Worm (Caenorhabditis elegans): ENCODE measurements around the gene T05E12.6.

T05E12.6 gene

ce11 chrV:17079795-17080194 is 9.4 kb downstream of the T05E12.6 start, which contains the start of gene srw-20:
Gene srw-20, minus strand, starts transcription at chrV:17079895.
- no peak for TF ChIP-seq unc-62 (GFP tag; optimal IDR thresholded peaks at IDR 0.05)
- no peak for TF ChIP-seq ama-1 (optimal IDR thresholded peaks at IDR 0.05)
- TF ChIP-seq daf-12 (tag; optimal IDR thresholded peaks at IDR 0.05) = no peak
- TF ChIP-seq nhr-28 (tag; optimal IDR thresholded peaks at IDR 0.05) = no peak
- TF ChIP-seq pha-4 (tag; optimal IDR thresholded peaks at IDR 0.05) = no peak
- no peak for TF ChIP-seq tbx-2 (tag; optimal IDR thresholded peaks at IDR 0.05)
- no peak for TF ChIP-seq elt-3 (tag; optimal IDR thresholded peaks at IDR 0.05)
- TF ChIP-seq pqm-1 (tag; optimal IDR thresholded peaks at IDR 0.05) = no peak

- TF ChIP-seq R02D3.7 (tag; optimal IDR thresholded peaks at IDR 0.05) (no peak), nhr-12 (tag; optimal IDR thresholded peaks at IDR 0.05) (no peak), tbx-2 (tag; optimal IDR thresholded peaks at IDR 0.05) (no peak), jun-1 (tag; optimal IDR thresholded peaks at IDR 0.05) (no peak), ceh-28 (tag; optimal IDR thresholded peaks at IDR 0.05) (no peak), skn-1 (tag; optimal IDR thresholded peaks at IDR 0.05) (no peak), ceh-82 (tag; optimal IDR thresholded peaks at IDR 0.05) (no peak), nhr-25 (tag; optimal IDR thresholded peaks at IDR 0.05) (no peak), zag-1 (tag; optimal IDR thresholded peaks at IDR 0.05) (no peak), ztf-11 (tag; optimal IDR thresholded peaks at IDR 0.05) (no peak), lin-39 (tag; optimal IDR thresholded peaks at IDR 0.05) (no peak), mdl-1 (tag; optimal IDR thresholded peaks at IDR 0.05) (no peak), nhr-67 (tag; optimal IDR thresholded peaks at IDR 0.05) (no peak), pha-4 (tag; optimal IDR thresholded peaks at IDR 0.05) (no peak), ama-1 (optimal IDR thresholded peaks at IDR 0.05) (no peak), nhr-77 (tag; optimal IDR thresholded peaks at IDR 0.05) (no peak), ceh-16 (tag; optimal IDR thresholded peaks at IDR 0.05) (no peak), ceh-9 (tag; optimal IDR thresholded peaks at IDR 0.05) (no peak), unc-39 (tag; optimal IDR thresholded peaks at IDR 0.05) (no peak)
Observed at ce11 chrV:17077889-17078288, 11.4 kb downstream of the T05E12.6 start, which contains the start of gene T05E12.3. Gene T05E12.3, minus strand, starts transcription at chrV:17077989.

- no peak for TF ChIP-seq ztf-4 (tag; optimal IDR thresholded peaks at IDR 0.05)
- no peak for TF ChIP-seq unc-39 (tag; optimal IDR thresholded peaks at IDR 0.05)
- TF ChIP-seq ZK546.5 (tag; optimal IDR thresholded peaks at IDR 0.05) = no peak
- TF ChIP-seq aly-2 (tag; optimal IDR thresholded peaks at IDR 0.05) = no peak
- TF ChIP-seq ztf-11 (tag; optimal IDR thresholded peaks at IDR 0.05) = no peak
- no peak for TF ChIP-seq fkh-10 (GFP tag; optimal IDR thresholded peaks at IDR 0.05)
- no peak for TF ChIP-seq zag-1 (tag; optimal IDR thresholded peaks at IDR 0.05)
- TF ChIP-seq nhr-237 (tag; optimal IDR thresholded peaks at IDR 0.05) = no peak
- no peak for TF ChIP-seq nhr-28 (tag; optimal IDR thresholded peaks at IDR 0.05)
- TF ChIP-seq nhr-43 (tag; optimal IDR thresholded peaks at IDR 0.05; ENCODE audit: poor library complexity, severe bottlenecking) = no peak
- no peak for TF ChIP-seq mdl-1 (tag; optimal IDR thresholded peaks at IDR 0.05)
- TF ChIP-seq hmg-11 (tag; optimal IDR thresholded peaks at IDR 0.05) = no peak
- no peak for TF ChIP-seq jun-1 (tag; optimal IDR thresholded peaks at IDR 0.05)
- no peak for TF ChIP-seq lin-15B (tag; optimal IDR thresholded peaks at IDR 0.05)
- no peak for TF ChIP-seq elt-3 (tag; optimal IDR thresholded peaks at IDR 0.05)
- TF ChIP-seq nfya-1 (tag; optimal IDR thresholded peaks at IDR 0.05; ENCODE audit: insufficient read depth) = no peak
Observed at ce11 chrV:17075900-17076299, 13.3 kb downstream of the T05E12.6 start, which contains the start of gene str-125. Gene str-125, minus strand, starts transcription at chrV:17076000.

- no peak for TF ChIP-seq nfya-1 (tag; optimal IDR thresholded peaks at IDR 0.05; ENCODE audit: insufficient read depth)
Observed at ce11 chrV:17071578-17071977, 17.7 kb downstream of the T05E12.6 start, which contains the start of gene srbc-14. Gene srbc-14, minus strand, starts transcription at chrV:17071678.

ce11 chrV:17068839-17069238 is 20.4 kb downstream of the T05E12.6 start, which contains the start of gene T05E12.8:
Gene T05E12.8, plus strand, starts transcription at chrV:17069139.
- TF ChIP-seq daf-12 (tag; optimal IDR thresholded peaks at IDR 0.05) (no peak), nhr-237 (tag; optimal IDR thresholded peaks at IDR 0.05) (no peak), nhr-25 (tag; optimal IDR thresholded peaks at IDR 0.05) (no peak), snpc-4 (tag; optimal IDR thresholded peaks at IDR 0.05) (no peak), ama-1 (optimal IDR thresholded peaks at IDR 0.05) (no peak), fkh-10 (GFP tag; optimal IDR thresholded peaks at IDR 0.05) (no peak), nhr-11 (tag; optimal IDR thresholded peaks at IDR 0.05) (no peak), ztf-4 (tag; optimal IDR thresholded peaks at IDR 0.05) (no peak), ceh-28 (tag; optimal IDR thresholded peaks at IDR 0.05) (no peak), aly-2 (tag; optimal IDR thresholded peaks at IDR 0.05) (no peak), fos-1 (tag; optimal IDR thresholded peaks at IDR 0.05) (no peak), nhr-12 (tag; optimal IDR thresholded peaks at IDR 0.05) (no peak), ceh-9 (tag; optimal IDR thresholded peaks at IDR 0.05) (no peak)

All from whole organism, L3 larva.